Worm (Caenorhabditis elegans) whole organism, L1 larva: ENCODE results near the gene fbxa-6.

Experiments
- blmp-1 ChIP-seq: fragments of 150-350 bp; optimal IDR thresholded peaks from 2 replicates; lab custom pipeline; 2014; ENCODE audit warnings: missing biosample characterization, missing genetic modification characterization
- hlh-17 ChIP-seq: fragments of 200-800 bp; sonication (Bioruptor generic); optimal IDR thresholded peaks from 2 replicates; lab custom pipeline; 2018; ENCODE audit warnings: missing genetic modification characterization, mild to moderate bottlenecking, missing compliant biosample characterization, moderate library complexity, borderline replicate concordance
- tlp-1 ChIP-seq: fragments of 150-350 bp; optimal IDR thresholded peaks from 2 replicates; lab custom pipeline; 2014; ENCODE audit warnings: missing biosample characterization, missing genetic modification characterization

DNA sequence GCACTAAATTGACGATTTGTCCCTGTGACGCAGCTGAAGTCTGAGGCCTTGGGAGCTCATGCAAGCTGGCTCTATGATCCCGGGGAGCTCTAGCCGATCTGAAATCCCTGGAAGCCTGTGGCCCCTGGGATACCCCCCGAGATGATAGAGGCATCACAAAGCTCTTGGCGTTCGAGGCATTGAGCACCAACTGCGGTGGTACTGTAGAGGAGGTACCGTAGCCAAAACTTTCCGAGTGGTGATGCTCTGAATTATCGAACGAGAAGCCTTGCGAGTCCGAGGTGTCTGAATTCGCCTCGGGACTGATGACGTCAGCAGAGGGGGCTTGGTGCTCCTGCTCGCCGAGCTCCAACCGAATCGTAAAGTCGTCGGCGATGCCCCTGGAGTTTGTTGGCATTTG is 18.4 kb upstream of the fbxa-6 start:
- TF ChIP-seq hlh-17: no peak
- no peak for TF ChIP-seq tlp-1 (tag; lab: Kevin White, UChicago)
- no peak for TF ChIP-seq blmp-1
